Fruit fly (Drosophila melanogaster) whole organism, embryonic: Measurements from ENCODE around the gene CG5810.

Experiments used
- Atf-2 ChIP-seq: fragments of 200-800 bp; sonication (Bioruptor generic); optimal IDR thresholded peaks from 2 replicates; lab custom pipeline; 2016; ENCODE audit warnings: missing biosample characterization, missing genetic modification characterization
- CG10462 ChIP-seq: fragments of 200-800 bp; sonication (Bioruptor generic); optimal IDR thresholded peaks from 2 replicates; lab custom pipeline; 2016; ENCODE audit warnings: missing biosample characterization, missing genetic modification characterization
- CG10654 ChIP-seq: fragments of 200-800 bp; sonication (Bioruptor generic); optimal IDR thresholded peaks from 2 replicates; lab custom pipeline; 2016; ENCODE audit warnings: missing biosample characterization, missing genetic modification characterization
- CG11085 ChIP-seq: fragments of 200-800 bp; sonication (Bioruptor generic); IDR thresholded peaks from 2 replicates; pipeline ENCODE4 v1.3.6; 2022; ENCODE audit warnings: missing biosample characterization, missing genetic modification characterization
- CG11247 ChIP-seq: fragments of 200-800 bp; sonication (Bioruptor generic); IDR thresholded peaks from 2 replicates; pipeline ENCODE4 v1.3.6; 2022; ENCODE audit warnings: missing biosample characterization, missing genetic modification characterization
- CG11504 ChIP-seq: fragments of 200-800 bp; sonication (Bioruptor generic); optimal IDR thresholded peaks from 3 replicates; lab custom pipeline; 2019; ENCODE audit warnings: missing biosample characterization, mild to moderate bottlenecking, missing genetic modification characterization, moderate library complexity
- CG12299 ChIP-seq: fragments of 200-800 bp; sonication (Bioruptor generic); optimal IDR thresholded peaks from 2 replicates; lab custom pipeline; 2018; ENCODE audit warnings: missing biosample characterization, mild to moderate bottlenecking, missing genetic modification characterization
- CG12659 ChIP-seq: fragments of 200-800 bp; sonication (Bioruptor generic); optimal IDR thresholded peaks from 3 replicates; lab custom pipeline; 2017; ENCODE audit warnings: mild to moderate bottlenecking, missing biosample characterization, missing genetic modification reagents, missing genetic modification characterization
- CG14965 ChIP-seq: fragments of 200-800 bp; sonication (Bioruptor generic); optimal IDR thresholded peaks from 2 replicates; lab custom pipeline; 2016; ENCODE audit warnings: missing biosample characterization, missing genetic modification characterization, borderline replicate concordance
- CG30020 ChIP-seq: fragments of 200-800 bp; optimal IDR thresholded peaks from 2 replicates; lab custom pipeline; 2019; ENCODE audit warnings: missing biosample characterization, mild to moderate bottlenecking, missing genetic modification characterization, moderate library complexity
- CG30403 ChIP-seq: fragments of 200-800 bp; sonication (Bioruptor generic); optimal IDR thresholded peaks from 3 replicates; lab custom pipeline; 2016; ENCODE audit warnings: missing biosample characterization, missing genetic modification characterization
- CG31441 ChIP-seq: fragments of 200-800 bp; sonication (Bioruptor generic); IDR thresholded peaks from 2 replicates; pipeline ENCODE4 v1.3.6; 2022; ENCODE audit warnings: missing biosample characterization, missing genetic modification characterization
- CG3281 ChIP-seq: fragments of 200-800 bp; sonication (Bioruptor generic); optimal IDR thresholded peaks from 3 replicates; lab custom pipeline; 2017; ENCODE audit warnings: missing biosample characterization, mild to moderate bottlenecking, missing genetic modification characterization
- CG34422 ChIP-seq: fragments of 200-800 bp; sonication (Bioruptor generic); IDR thresholded peaks from 3 replicates; pipeline ENCODE4 v1.3.6; 2022; ENCODE audit warnings: missing biosample characterization, missing genetic modification characterization
- CG4820 ChIP-seq: fragments of 200-800 bp; sonication (Bioruptor generic); optimal IDR thresholded peaks from 3 replicates; lab custom pipeline; 2016; ENCODE audit warnings: missing biosample characterization, missing genetic modification characterization
- CG6765 ChIP-seq: fragments of 200-800 bp; sonication (Bioruptor generic); optimal IDR thresholded peaks from 3 replicates; lab custom pipeline; 2017; ENCODE audit warnings: missing biosample characterization, mild to moderate bottlenecking, missing genetic modification characterization
- CG7839 ChIP-seq: fragments of 200-800 bp; sonication (Bioruptor generic); optimal IDR thresholded peaks from 3 replicates; lab custom pipeline; 2018; ENCODE audit warnings: missing biosample characterization, mild to moderate bottlenecking, missing genetic modification characterization, moderate library complexity
- CG7987 ChIP-seq: fragments of 200-800 bp; sonication (Bioruptor generic); optimal IDR thresholded peaks from 2 replicates; lab custom pipeline; 2018; ENCODE audit warnings: missing biosample characterization, mild to moderate bottlenecking, missing genetic modification characterization, moderate library complexity
- CG8290 ChIP-seq, 3 experiments: fragments of 200-800 bp; sonication (Bioruptor generic); optimal IDR thresholded peaks; 2 replicates each; lab custom pipeline; 2016 to 2019; ENCODE audit warnings: missing biosample characterization in 3 of 3, missing genetic modification characterization in 3 of 3, mild to moderate bottlenecking in 2 of 3, moderate library complexity in 1 of 3
- CG9817 ChIP-seq: fragments of 200-800 bp; sonication (Bioruptor generic); optimal IDR thresholded peaks from 2 replicates; lab custom pipeline; 2018; ENCODE audit warnings: missing biosample characterization, mild to moderate bottlenecking, missing genetic modification characterization, moderate library complexity
- Chrac-16 ChIP-seq: fragments of 200-800 bp; sonication (Bioruptor generic); optimal IDR thresholded peaks from 3 replicates; lab custom pipeline; 2016; ENCODE audit warnings: missing biosample characterization, missing genetic modification characterization
- D19A ChIP-seq: fragments of 200-800 bp; optimal IDR thresholded peaks from 3 replicates; lab custom pipeline; 2019; ENCODE audit warnings: missing biosample characterization, mild to moderate bottlenecking, missing genetic modification characterization, moderate library complexity
- Dad ChIP-seq: fragments of 200-800 bp; sonication (Bioruptor generic); optimal IDR thresholded peaks from 3 replicates; lab custom pipeline; 2016; ENCODE audit warnings: missing biosample characterization, missing genetic modification characterization
- Mrtf ChIP-seq: fragments of 200-800 bp; sonication (Bioruptor generic); IDR thresholded peaks from 3 replicates; pipeline ENCODE4 v1.3.6; 2022; ENCODE audit warnings: missing biosample characterization, missing genetic modification characterization
- NC2β ChIP-seq: fragments of 200-800 bp; sonication (Bioruptor generic); optimal IDR thresholded peaks from 2 replicates; lab custom pipeline; 2016; ENCODE audit warnings: missing biosample characterization, missing genetic modification characterization
- Neu2 ChIP-seq: fragments of 200-800 bp; sonication (Bioruptor generic); optimal IDR thresholded peaks from 3 replicates; lab custom pipeline; 2016; ENCODE audit warnings: missing biosample characterization, missing genetic modification characterization, borderline replicate concordance
- Nf-YC ChIP-seq: fragments of 200-800 bp; optimal IDR thresholded peaks from 3 replicates; lab custom pipeline; 2019; ENCODE audit warnings: missing biosample characterization, mild to moderate bottlenecking, missing genetic modification characterization, moderate library complexity
- Pdp1 ChIP-seq, 2 experiments: fragments of 200-800 bp; sonication (Bioruptor generic); optimal IDR thresholded peaks; 3 replicates each; lab custom pipeline; 2016; ENCODE audit warnings: missing biosample characterization in 2 of 2, missing genetic modification characterization in 2 of 2, mild to moderate bottlenecking in 1 of 2, moderate library complexity in 1 of 2
- Ravus ChIP-seq: fragments of 200-800 bp; sonication (Bioruptor generic); IDR thresholded peaks from 2 replicates; pipeline ENCODE4 v1.3.6; 2022; ENCODE audit warnings: missing biosample characterization, missing genetic modification characterization
- Rx ChIP-seq: fragments of 200-800 bp; sonication (Bioruptor generic); IDR thresholded peaks from 2 replicates; pipeline ENCODE4 v1.3.6; 2022; ENCODE audit warnings: missing biosample characterization, missing genetic modification characterization
- Xrp1 ChIP-seq: fragments of 200-800 bp; sonication (Bioruptor generic); IDR thresholded peaks from 2 replicates; pipeline ENCODE4 v1.3.6; 2022; ENCODE audit warnings: missing biosample characterization, missing genetic modification characterization
- az2 ChIP-seq: fragments of 200-800 bp; sonication (Bioruptor generic); optimal IDR thresholded peaks from 3 replicates; lab custom pipeline; 2016; ENCODE audit warnings: missing biosample characterization, missing genetic modification characterization
- cas ChIP-seq: fragments of 200-800 bp; sonication (Bioruptor generic); IDR thresholded peaks from 2 replicates; pipeline ENCODE4 v1.3.6; 2022; ENCODE audit warnings: missing biosample characterization, missing genetic modification characterization
- crol ChIP-seq: fragments of 200-800 bp; sonication (Bioruptor generic); IDR thresholded peaks from 2 replicates; pipeline ENCODE4 v1.3.6; 2022; ENCODE audit warnings: missing biosample characterization, missing genetic modification characterization
- ems ChIP-seq: fragments of 200-800 bp; sonication (Bioruptor generic); optimal IDR thresholded peaks from 3 replicates; lab custom pipeline; 2016; ENCODE audit warnings: missing biosample characterization, missing genetic modification characterization
- gcm ChIP-seq: fragments of 200-800 bp; sonication (Bioruptor generic); optimal IDR thresholded peaks from 2 replicates; lab custom pipeline; 2019; ENCODE audit warnings: missing biosample characterization, mild to moderate bottlenecking, missing genetic modification characterization, moderate library complexity
- gem ChIP-seq: fragments of 200-800 bp; sonication (Bioruptor generic); optimal IDR thresholded peaks from 2 replicates; lab custom pipeline; 2019; ENCODE audit warnings: missing biosample characterization, mild to moderate bottlenecking, missing genetic modification characterization, moderate library complexity
- hbn ChIP-seq: fragments of 200-800 bp; sonication (Bioruptor generic); IDR thresholded peaks from 2 replicates; pipeline ENCODE4 v1.3.6; 2022; ENCODE audit warnings: missing biosample characterization, missing genetic modification characterization; ENCODE audit not compliant: partially characterized antibody
- maf-S ChIP-seq: fragments of 200-800 bp; sonication (Bioruptor generic); optimal IDR thresholded peaks from 2 replicates; lab custom pipeline; 2016; ENCODE audit warnings: missing biosample characterization, missing genetic modification characterization
- mirr ChIP-seq: fragments of 200-800 bp; sonication (Bioruptor generic); optimal IDR thresholded peaks from 3 replicates; lab custom pipeline; 2018; ENCODE audit warnings: missing biosample characterization, mild to moderate bottlenecking, missing genetic modification characterization
- peb ChIP-seq: fragments of 200-800 bp; sonication (Bioruptor generic); IDR thresholded peaks from 2 replicates; pipeline ENCODE4 v1.3.6; 2022; ENCODE audit warnings: missing biosample characterization, missing genetic modification characterization
- phol ChIP-seq: fragments of 200-800 bp; sonication (Bioruptor generic); optimal IDR thresholded peaks from 3 replicates; lab custom pipeline; 2018; ENCODE audit warnings: missing biosample characterization, mild to moderate bottlenecking, missing genetic modification characterization, moderate library complexity
- pum ChIP-seq: fragments of 200-800 bp; sonication (Bioruptor generic); optimal IDR thresholded peaks from 2 replicates; lab custom pipeline; 2016; ENCODE audit warnings: missing biosample characterization, missing genetic modification characterization
- ranshi ChIP-seq: fragments of 200-800 bp; sonication (Bioruptor generic); IDR thresholded peaks from 2 replicates; pipeline ENCODE4 v1.3.6; 2022; ENCODE audit warnings: missing biosample characterization, missing genetic modification characterization
- rib ChIP-seq: fragments of 200-800 bp; sonication (Bioruptor generic); IDR thresholded peaks from 2 replicates; pipeline ENCODE4 v1.3.6; 2022; ENCODE audit warnings: missing biosample characterization, missing genetic modification characterization
- sens ChIP-seq: fragments of 200-800 bp; sonication (Bioruptor generic); peaks from one replicate; lab custom pipeline; 2016; ENCODE audit warnings: missing biosample characterization, missing genetic modification characterization
- slp2 ChIP-seq: fragments of 200-800 bp; sonication (Bioruptor generic); optimal IDR thresholded peaks from 2 replicates; lab custom pipeline; 2016; ENCODE audit warnings: missing biosample characterization, missing genetic modification characterization
- stc ChIP-seq: fragments of 200-800 bp; sonication (Bioruptor generic); IDR thresholded peaks from 2 replicates; pipeline ENCODE4 v1.3.6; 2022; ENCODE audit warnings: missing biosample characterization, missing genetic modification characterization
- toy ChIP-seq: fragments of 200-800 bp; sonication (Bioruptor generic); IDR thresholded peaks from 2 replicates; pipeline ENCODE4 v1.3.6; 2022; ENCODE audit warnings: missing biosample characterization, missing genetic modification characterization
- twi ChIP-seq: fragments of 200-800 bp; optimal IDR thresholded peaks from 2 replicates; lab custom pipeline; 2019; ENCODE audit warnings: missing biosample characterization, mild to moderate bottlenecking, missing genetic modification characterization, moderate library complexity
- usp ChIP-seq: fragments of >200 bp; optimal IDR thresholded peaks from 2 replicates; lab custom pipeline; 2017; ENCODE audit warnings: missing biosample characterization, missing genetic modification characterization
- zen2 ChIP-seq: fragments of 200-800 bp; sonication (Bioruptor generic); IDR thresholded peaks from 3 replicates; pipeline ENCODE4 v1.3.6; 2022; ENCODE audit warnings: missing biosample characterization, missing genetic modification characterization; ENCODE audit not compliant: partially characterized antibody

The CG5810 gene

DNA sequence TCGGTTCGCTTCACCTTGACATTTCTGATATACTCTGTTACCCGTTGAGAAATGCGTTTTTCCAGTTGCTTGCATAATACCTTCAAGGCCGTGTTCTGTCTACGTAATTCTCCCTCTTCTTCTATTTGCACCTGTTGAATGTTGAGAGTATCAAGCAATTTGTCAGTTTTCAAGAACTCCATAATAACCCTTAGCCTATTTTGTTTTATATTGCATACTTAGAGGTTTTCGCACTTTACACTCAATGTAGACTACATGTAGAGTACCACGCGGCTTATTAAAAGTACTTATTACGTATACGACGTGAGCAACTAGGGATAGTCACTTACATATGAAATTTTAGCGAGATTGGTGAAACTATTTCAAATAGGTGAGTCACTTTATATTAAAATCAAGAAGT lies 39.6 kb downstream of the CG5810 start (continued):
- no peak for TF ChIP-seq stc (GFP tag; lab: Robert Waterston, UW)
- no peak for TF ChIP-seq Nf-YC (tag; lab: Kevin White, UChicago)
- TF ChIP-seq CG34422 (GFP tag; lab: Robert Waterston, UW): no peak
- TF ChIP-seq twi: no peak
- TF ChIP-seq CG10462 (GFP tag; lab: Kevin White, UChicago): no peak
- no peak for TF ChIP-seq maf-S (GFP tag; lab: Kevin White, UChicago)
- TF ChIP-seq crol (GFP tag; lab: Robert Waterston, UW): no peak
- no peak for TF ChIP-seq ems (GFP tag; lab: Kevin White, UChicago)
- TF ChIP-seq peb (GFP tag; lab: Robert Waterston, UW): no peak
- no peak for TF ChIP-seq Dad (GFP tag; lab: Kevin White, UChicago)
- no peak for TF ChIP-seq CG12659
- no peak for TF ChIP-seq CG31441 (GFP tag; lab: Robert Waterston, UW)
- TF ChIP-seq D19A (tag; lab: Kevin White, UChicago): peak; percentile 65
- TF ChIP-seq sens (GFP tag; lab: Kevin White, UChicago): peak; percentile 43
- TF ChIP-seq phol: no peak
- peak; percentile 22; the same call in 1 of the 2 replicates for TF ChIP-seq CG11247 (GFP tag; lab: Robert Waterston, UW)
- peak; percentile 49 for TF ChIP-seq CG8290 (GFP tag; optimal IDR thresholded peaks at IDR 0.05; lab: Kevin White, UChicago)
- peak; percentile 1 to 19 for TF ChIP-seq CG8290 (tag; optimal IDR thresholded peaks at IDR 0.05; lab: Kevin White, UChicago)
- peak in 1 of 2 experiments; percentile 90 for TF ChIP-seq Pdp1 (GFP tag; optimal IDR thresholded peaks at IDR 0.05; lab: Kevin White, UChicago)
- TF ChIP-seq CG11504 (tag; lab: Kevin White, UChicago): no peak
- no peak for TF ChIP-seq CG7839 (tag; lab: Kevin White, UChicago)
- TF ChIP-seq Atf-2 (GFP tag; lab: Kevin White, UChicago): no peak
- TF ChIP-seq CG10654 (GFP tag; lab: Kevin White, UChicago): no peak
- no peak for TF ChIP-seq Ravus (GFP tag; lab: Robert Waterston, UW)
- TF ChIP-seq Rx (GFP tag; lab: Robert Waterston, UW): no peak
- TF ChIP-seq zen2 (GFP tag; lab: Robert Waterston, UW): no peak
- no peak for TF ChIP-seq Mrtf (GFP tag; lab: Robert Waterston, UW)
- TF ChIP-seq CG3281 (GFP tag; lab: Kevin White, UChicago): no peak
- TF ChIP-seq CG7987: peak; percentile 32
- TF ChIP-seq Chrac-16: no peak
- no peak for TF ChIP-seq rib (GFP tag; lab: Robert Waterston, UW)
- no peak for TF ChIP-seq az2 (GFP tag; lab: Kevin White, UChicago)
- TF ChIP-seq CG11085 (GFP tag; lab: Robert Waterston, UW): no peak
- no peak for TF ChIP-seq CG30403 (GFP tag; lab: Kevin White, UChicago)
- no peak for TF ChIP-seq ranshi
- no peak for TF ChIP-seq Neu2 (GFP tag; lab: Kevin White, UChicago)
- no peak for TF ChIP-seq hbn (GFP tag; lab: Robert Waterston, UW)
- no peak for TF ChIP-seq CG9817 (tag; lab: Kevin White, UChicago)
- no peak for TF ChIP-seq CG14965 (GFP tag; lab: Kevin White, UChicago)
- no peak for TF ChIP-seq gcm (GFP tag; lab: Kevin White, UChicago)
- no peak for TF ChIP-seq NC2β
- TF ChIP-seq toy (GFP tag; lab: Robert Waterston, UW): no peak
- TF ChIP-seq slp2 (GFP tag; lab: Kevin White, UChicago): no peak
- TF ChIP-seq mirr (GFP tag; lab: Kevin White, UChicago): no peak
- no peak for TF ChIP-seq CG6765 (GFP tag; lab: Kevin White, UChicago)
- no peak for TF ChIP-seq CG12299 (tag; lab: Kevin White, UChicago)
- no peak for TF ChIP-seq pum (GFP tag; lab: Kevin White, UChicago)
- TF ChIP-seq gem (tag; lab: Kevin White, UChicago): no peak
- no peak for TF ChIP-seq CG30020 (tag; lab: Kevin White, UChicago)
- no peak for TF ChIP-seq CG4820 (GFP tag; lab: Kevin White, UChicago)
- TF ChIP-seq cas (GFP tag; lab: Robert Waterston, UW): no peak
- no peak for TF ChIP-seq Xrp1 (GFP tag; lab: Robert Waterston, UW)
- no peak for TF ChIP-seq usp (GFP tag; lab: Kevin White, UChicago)
